Worm (Caenorhabditis elegans): ENCODE measurements around the gene cutl-18.
A peak's percentile ranks its signal among the peaks of the same experiment; 100 is the strongest.

cutl-18 gene

DNA sequence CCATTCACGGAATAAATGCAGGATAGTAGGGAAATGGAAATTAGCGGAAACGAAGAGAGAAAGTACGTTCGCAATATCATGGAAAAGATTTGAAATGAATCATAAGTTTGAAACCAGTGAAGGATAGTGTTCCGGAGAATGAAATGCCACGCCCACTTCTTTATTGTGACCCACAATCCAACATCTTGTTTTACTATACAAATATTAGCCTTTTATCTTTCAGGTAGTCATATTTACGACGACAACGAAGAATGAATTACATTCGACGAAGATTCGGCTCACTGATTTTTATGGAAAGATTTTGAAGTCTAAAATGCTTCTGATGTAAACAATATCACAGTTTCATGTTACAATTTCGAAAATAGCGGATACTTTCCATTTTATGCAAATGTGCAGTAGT lies at the start of gene cutl-18:
TSS of gene cutl-18 (minus strand) at position 101 of the 400 bp plus-strand sequence.
- TF ChIP-seq pqm-1 (tag; optimal IDR thresholded peaks at IDR 0.05): no peak
- peak; percentile 13 for TF ChIP-seq aha-1 (tag)

DNA sequence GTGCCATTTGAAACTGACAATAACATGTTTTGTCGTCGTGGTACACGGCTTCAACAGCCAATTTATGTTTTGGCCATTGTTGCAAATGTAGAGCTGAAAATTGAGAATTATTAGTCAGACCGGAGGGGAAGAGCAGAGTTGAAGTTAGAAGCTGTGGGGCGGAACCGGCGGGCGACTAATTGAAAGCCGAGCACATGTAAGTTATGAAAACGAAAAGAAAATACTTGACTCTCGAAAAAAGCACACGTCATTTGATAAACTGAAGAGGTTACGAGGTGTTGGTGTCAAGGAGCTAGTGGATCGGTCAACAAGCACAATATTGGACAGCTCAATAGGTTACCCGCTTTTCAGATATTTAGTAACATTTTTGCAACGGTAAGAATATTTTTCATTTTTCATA lies 49.4 kb upstream of the cutl-18 start, which contains the start of gene dop-5:
TSS of gene dop-5 (minus strand) at position 101 of the 400 bp plus-strand sequence.
- TF ChIP-seq aha-1 (tag) (peak; percentile 75), gei-8 (GFP tag; optimal IDR thresholded peaks at IDR 0.05) (no peak)

DNA sequence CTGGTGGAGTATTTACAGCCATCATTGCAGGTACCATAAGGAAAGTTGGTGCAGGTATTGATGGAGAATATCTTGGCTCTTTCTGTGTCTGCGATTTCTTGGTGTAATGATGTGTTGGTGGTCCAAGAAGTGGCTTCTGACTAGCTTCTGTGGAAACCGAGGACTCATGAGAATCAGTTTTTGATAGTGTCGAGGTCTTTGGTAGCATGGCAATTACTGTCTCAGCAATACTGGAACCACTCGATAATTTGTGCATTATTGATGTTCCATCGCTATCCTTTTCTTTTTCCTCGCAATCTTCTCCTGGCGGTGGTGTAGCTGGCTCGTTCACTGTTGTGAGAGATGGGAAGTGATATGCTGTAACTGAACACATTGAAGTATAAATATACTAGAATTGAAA lies 46.9 kb upstream of the cutl-18 start:
- TF ChIP-seq dpl-1 (GFP tag; optimal IDR thresholded peaks at IDR 0.05) (no peak), madf-5 (GFP tag; IDR thresholded peaks at IDR 0.05) (no peak), unc-62 (GFP tag; optimal IDR thresholded peaks at IDR 0.05 in 1 of 2) (peak in 1 of 2 experiments; percentile 57), unc-62 (tag; optimal IDR thresholded peaks at IDR 0.05) (no peak), aha-1 (tag) (peak; percentile 92), Y5F2A.4 (GFP tag; optimal IDR thresholded peaks at IDR 0.05) (no peak), fos-1 (tag; optimal IDR thresholded peaks at IDR 0.05) (no peak)

DNA sequence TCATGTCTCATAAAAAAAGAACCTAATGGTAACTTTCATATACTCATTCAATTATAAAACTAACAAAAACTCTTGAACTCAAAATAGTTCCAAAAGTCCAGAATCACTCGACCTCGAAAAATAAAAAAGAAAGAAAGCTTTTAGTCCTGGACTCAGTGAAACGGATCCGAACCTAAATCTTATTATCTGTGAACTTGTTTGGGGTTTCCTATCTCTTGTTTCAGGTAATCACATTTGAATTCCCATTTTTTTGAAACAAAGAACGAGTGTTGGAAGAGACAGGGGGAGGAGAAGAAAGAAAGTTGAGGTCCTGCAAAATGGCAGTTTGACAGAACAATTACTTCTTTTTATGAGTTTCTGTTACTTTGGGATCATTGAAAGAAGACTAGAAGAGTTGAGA lies 37.6 kb upstream of the cutl-18 start:
- TF ChIP-seq nhr-76 (tag; optimal IDR thresholded peaks at IDR 0.05): no peak
- no peak for TF ChIP-seq Y75B8A.6 (GFP tag; IDR thresholded peaks at IDR 0.05)
- TF ChIP-seq cey-2 (tag; optimal IDR thresholded peaks at IDR 0.05; ENCODE audit: borderline replicate concordance, insufficient read depth): no peak
- TF ChIP-seq dmd-9 (GFP tag; IDR thresholded peaks at IDR 0.05): no peak
- TF ChIP-seq ces-1 (GFP tag; optimal IDR thresholded peaks at IDR 0.05): peak; percentile 75
- no peak for TF ChIP-seq lim-7 (GFP tag; IDR thresholded peaks at IDR 0.05)
- TF ChIP-seq tag-97 (GFP tag; IDR thresholded peaks at IDR 0.05): no peak

DNA sequence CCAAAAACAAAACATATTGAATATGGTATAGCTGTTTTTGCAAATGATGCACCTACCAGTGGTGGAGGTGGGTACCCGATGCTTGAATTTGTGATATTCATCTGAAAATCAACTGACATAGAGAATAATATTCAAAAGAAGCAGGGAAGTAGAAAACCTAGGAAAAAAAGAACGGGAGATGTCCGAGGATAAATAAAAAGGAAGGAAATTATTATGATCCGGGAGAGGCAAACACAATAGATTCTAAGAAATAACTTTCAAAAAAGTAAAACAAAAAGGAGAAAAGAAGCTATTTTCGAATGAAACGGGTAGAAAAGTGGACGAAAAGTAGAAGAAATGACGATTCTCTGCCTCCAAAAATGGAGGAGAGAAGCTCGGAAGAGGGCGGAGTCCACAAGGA lies 36.2 kb upstream of the cutl-18 start, which contains the start of gene npr-25:
TSS of gene npr-25 (minus strand) at position 101 of the 400 bp plus-strand sequence.
- TF ChIP-seq fkh-10 (GFP tag; optimal IDR thresholded peaks at IDR 0.05): no peak
- TF ChIP-seq ZK337.2 (GFP tag; IDR thresholded peaks at IDR 0.05): no peak
- no peak for TF ChIP-seq ceh-20 (GFP tag; IDR thresholded peaks at IDR 0.05)
- no peak for TF ChIP-seq Y5F2A.4 (GFP tag; optimal IDR thresholded peaks at IDR 0.05)
- TF ChIP-seq F10B5.3 (tag; optimal IDR thresholded peaks at IDR 0.05): no peak
- TF ChIP-seq saeg-2 (GFP tag; IDR thresholded peaks at IDR 0.05): no peak

DNA sequence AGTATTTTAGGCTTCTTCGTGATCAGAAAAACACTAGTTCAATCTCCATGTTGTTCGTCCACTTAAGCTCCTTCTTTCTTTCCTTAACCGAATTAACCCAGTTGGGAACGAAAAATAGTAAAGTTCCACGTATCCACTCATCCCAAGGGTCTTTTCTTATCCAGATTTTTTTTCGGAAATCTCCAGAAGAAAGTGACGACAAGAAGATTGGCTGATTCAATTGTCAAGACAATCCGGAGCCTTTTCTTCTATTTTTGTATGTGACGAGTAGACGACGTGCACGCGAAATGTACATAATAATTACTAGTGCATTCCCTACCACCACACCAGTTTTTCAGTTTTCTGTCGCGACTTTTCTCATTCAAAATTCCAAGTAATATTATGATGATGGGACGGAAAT lies 34.6 kb upstream of the cutl-18 start:
- TF ChIP-seq ZK337.2 (GFP tag; IDR thresholded peaks at IDR 0.05) (no peak), ces-1 (GFP tag; optimal IDR thresholded peaks at IDR 0.05) (peak; percentile 77), pha-4 (GFP tag; IDR thresholded peaks at IDR 0.05) (no peak), pha-4 (tag; optimal IDR thresholded peaks at IDR 0.05) (no peak), lsy-2 (tag; optimal IDR thresholded peaks at IDR 0.05) (peak in 1 of 2 experiments; percentile 6), hif-1 (tag; optimal IDR thresholded peaks at IDR 0.05) (no peak), fkh-10 (GFP tag; optimal IDR thresholded peaks at IDR 0.05) (peak; percentile 65), nhr-77 (tag; optimal IDR thresholded peaks at IDR 0.05) (no peak), D1046.2 (GFP tag; IDR thresholded peaks at IDR 0.05) (no peak), set-16 (GFP tag; IDR thresholded peaks at IDR 0.05) (no peak)

DNA sequence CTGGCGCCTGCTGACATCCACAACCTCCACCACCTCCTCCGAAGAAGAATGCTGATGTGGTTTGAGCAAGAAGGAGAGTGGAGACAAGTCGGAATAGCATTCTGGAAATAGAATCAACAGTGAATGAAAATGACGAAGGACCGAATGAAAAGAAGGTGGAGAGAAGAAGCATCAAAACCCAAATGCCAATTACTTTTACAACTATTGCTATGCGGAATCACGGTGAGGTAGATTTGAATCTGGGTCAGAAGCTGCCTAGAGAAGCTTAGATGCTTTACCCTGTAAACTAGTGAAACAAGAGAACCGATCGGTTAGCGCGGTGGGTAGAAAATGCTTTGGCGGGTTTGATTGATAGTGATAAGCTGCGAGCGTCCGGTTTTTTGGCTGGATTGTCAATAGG lies 30.2 kb upstream of the cutl-18 start, which contains the start of gene grl-7:
TSS of gene grl-7 (minus strand) at position 101 of the 400 bp plus-strand sequence.
- TF ChIP-seq egl-27 (tag; optimal IDR thresholded peaks at IDR 0.05) (no peak), Y105C5A.15 (GFP tag; IDR thresholded peaks at IDR 0.05) (no peak), madf-5 (GFP tag; IDR thresholded peaks at IDR 0.05) (no peak), lin-38 (GFP tag; IDR thresholded peaks at IDR 0.05) (no peak), nhr-111 (GFP tag; optimal IDR thresholded peaks at IDR 0.05) (no peak), nhr-41 (GFP tag; IDR thresholded peaks at IDR 0.05) (no peak), mxl-2 (GFP tag; conservative IDR thresholded peaks at IDR 0.05) (no peak)

Measured in whole organism, L4 larva.